Fruit fly (Drosophila melanogaster) whole organism, embryonic: Measurements from ENCODE around the gene CG42716.

Source experiments
- Aef1 ChIP-seq: fragments of 200-800 bp; sonication (Bioruptor generic); IDR thresholded peaks from 3 replicates; pipeline ENCODE4 v1.3.6; 2022; ENCODE audit warnings: missing biosample characterization, missing genetic modification characterization
- CG10431 ChIP-seq: fragments of 200-800 bp; sonication (Bioruptor generic); optimal IDR thresholded peaks from 3 replicates; lab custom pipeline; 2018; ENCODE audit warnings: missing biosample characterization, mild to moderate bottlenecking, missing genetic modification characterization
- CG11456 ChIP-seq: fragments of 200-800 bp; sonication (Bioruptor generic); IDR thresholded peaks from 3 replicates; pipeline ENCODE4 v1.3.6; 2022; ENCODE audit warnings: missing biosample characterization, missing genetic modification characterization
- CG11696 ChIP-seq: fragments of 200-800 bp; sonication (Bioruptor generic); IDR thresholded peaks from 2 replicates; pipeline ENCODE4 v1.3.6; 2022; ENCODE audit warnings: missing biosample characterization, missing genetic modification characterization
- CG12659 ChIP-seq: fragments of 200-800 bp; sonication (Bioruptor generic); optimal IDR thresholded peaks from 3 replicates; lab custom pipeline; 2017; ENCODE audit warnings: mild to moderate bottlenecking, missing biosample characterization, missing genetic modification reagents, missing genetic modification characterization
- CG13624 ChIP-seq: fragments of 200-800 bp; sonication (Bioruptor generic); optimal IDR thresholded peaks from 2 replicates; lab custom pipeline; 2016; ENCODE audit warnings: missing biosample characterization, missing genetic modification characterization
- CG15011 ChIP-seq: fragments of 200-800 bp; sonication (Bioruptor generic); optimal IDR thresholded peaks from 3 replicates; lab custom pipeline; 2018; ENCODE audit warnings: missing biosample characterization, mild to moderate bottlenecking, missing genetic modification characterization
- CG15073 ChIP-seq: fragments of 200-800 bp; sonication (Bioruptor generic); optimal IDR thresholded peaks from 2 replicates; lab custom pipeline; 2016; ENCODE audit warnings: missing biosample characterization, missing genetic modification characterization
- CG16863 ChIP-seq: fragments of 200-800 bp; sonication (Bioruptor generic); optimal IDR thresholded peaks from 3 replicates; lab custom pipeline; 2016; ENCODE audit warnings: missing biosample characterization, missing genetic modification characterization
- CG17328 ChIP-seq: fragments of 200-800 bp; sonication (Bioruptor generic); IDR thresholded peaks from 2 replicates; pipeline ENCODE4 v1.3.6; 2022; ENCODE audit warnings: missing biosample characterization, missing genetic modification characterization
- CG17361 ChIP-seq: fragments of 200-800 bp; sonication (Bioruptor generic); IDR thresholded peaks from 3 replicates; pipeline ENCODE4 v1.3.6; 2022; ENCODE audit warnings: missing biosample characterization, missing genetic modification characterization
- CG1792 ChIP-seq: fragments of 200-800 bp; sonication (Bioruptor generic); optimal IDR thresholded peaks from 2 replicates; lab custom pipeline; 2016; ENCODE audit warnings: missing biosample characterization, missing genetic modification characterization
- CG34376 ChIP-seq: fragments of 200-800 bp; sonication (Bioruptor generic); optimal IDR thresholded peaks from 2 replicates; lab custom pipeline; 2018; ENCODE audit warnings: missing biosample characterization, mild to moderate bottlenecking, missing genetic modification characterization
- CG4617 ChIP-seq: fragments of 200-800 bp; sonication (Bioruptor generic); optimal IDR thresholded peaks from 3 replicates; lab custom pipeline; 2016; ENCODE audit warnings: missing biosample characterization, missing genetic modification characterization, borderline replicate concordance
- CG6254 ChIP-seq: fragments of 200-800 bp; sonication (Bioruptor generic); optimal IDR thresholded peaks from 3 replicates; lab custom pipeline; 2017; ENCODE audit warnings: mild to moderate bottlenecking, missing biosample characterization, missing genetic modification reagents, missing genetic modification characterization
- CG6689 ChIP-seq: fragments of 200-800 bp; sonication (Bioruptor generic); IDR thresholded peaks from 2 replicates; pipeline ENCODE4 v1.3.6; 2022; ENCODE audit warnings: missing biosample characterization, missing genetic modification characterization
- CG6791 ChIP-seq: fragments of 200-800 bp; sonication (Bioruptor generic); IDR thresholded peaks from 3 replicates; pipeline ENCODE4 v1.3.6; 2022; ENCODE audit warnings: missing biosample characterization, missing genetic modification characterization; ENCODE audit not compliant: partially characterized antibody
- CG8944 ChIP-seq: fragments of 200-800 bp; sonication (Bioruptor generic); optimal IDR thresholded peaks from 3 replicates; lab custom pipeline; 2016; ENCODE audit warnings: missing biosample characterization, missing genetic modification characterization
- CHES-1-like ChIP-seq: fragments of 200-800 bp; sonication (Bioruptor generic); optimal IDR thresholded peaks from 2 replicates; lab custom pipeline; 2016; ENCODE audit warnings: missing biosample characterization, missing genetic modification characterization
- CTCF ChIP-seq: fragments of 200-800 bp; sonication (Bioruptor generic); optimal IDR thresholded peaks from 2 replicates; lab custom pipeline; 2017; ENCODE audit warnings: missing biosample characterization, mild to moderate bottlenecking, missing genetic modification characterization, moderate library complexity
- CkIIα-i1 ChIP-seq: fragments of 200-800 bp; sonication (Bioruptor generic); IDR thresholded peaks from 2 replicates; pipeline ENCODE4 v1.3.6; 2022; ENCODE audit warnings: missing biosample characterization, missing genetic modification characterization
- CoRest ChIP-seq: fragments of 200-800 bp; sonication (Bioruptor generic); optimal IDR thresholded peaks from 3 replicates; lab custom pipeline; 2018; ENCODE audit warnings: missing biosample characterization, mild to moderate bottlenecking, missing genetic modification characterization, moderate library complexity
- Fer2 ChIP-seq: fragments of 200-800 bp; sonication (Bioruptor generic); optimal IDR thresholded peaks from 2 replicates; lab custom pipeline; 2018; ENCODE audit warnings: missing biosample characterization, mild to moderate bottlenecking, missing genetic modification characterization, moderate library complexity
- H2.0 ChIP-seq: fragments of 200-800 bp; sonication (Bioruptor generic); IDR thresholded peaks from 2 replicates; pipeline ENCODE4 v1.3.6; 2022; ENCODE audit warnings: missing biosample characterization, missing genetic modification characterization
- NfI ChIP-seq: fragments of 200-800 bp; sonication (Bioruptor generic); optimal IDR thresholded peaks from 3 replicates; lab custom pipeline; 2018; ENCODE audit warnings: missing biosample characterization, mild to moderate bottlenecking, missing genetic modification characterization, moderate library complexity
- Rfx ChIP-seq: fragments of 200-800 bp; sonication (Bioruptor generic); IDR thresholded peaks from 2 replicates; pipeline ENCODE4 v1.3.6; 2022; ENCODE audit warnings: missing biosample characterization, missing genetic modification characterization
- Sox100B ChIP-seq: fragments of 200-800 bp; sonication (Bioruptor generic); optimal IDR thresholded peaks from 3 replicates; lab custom pipeline; 2018; ENCODE audit warnings: missing biosample characterization, mild to moderate bottlenecking, missing genetic modification characterization
- Sox102F ChIP-seq: fragments of 200-800 bp; sonication (Bioruptor generic); optimal IDR thresholded peaks from 2 replicates; lab custom pipeline; 2018; ENCODE audit warnings: missing biosample characterization, mild to moderate bottlenecking, missing genetic modification characterization, moderate library complexity
- Xrp1 ChIP-seq: fragments of 200-800 bp; sonication (Bioruptor generic); IDR thresholded peaks from 2 replicates; pipeline ENCODE4 v1.3.6; 2022; ENCODE audit warnings: missing biosample characterization, missing genetic modification characterization
- amos ChIP-seq: fragments of 200-800 bp; sonication (Bioruptor generic); IDR thresholded peaks from 2 replicates; pipeline ENCODE4 v1.3.6; 2022; ENCODE audit warnings: missing biosample characterization, missing genetic modification characterization; ENCODE audit not compliant: partially characterized antibody
- cad ChIP-seq: fragments of >200 bp; optimal IDR thresholded peaks from 2 replicates; lab custom pipeline; 2017; ENCODE audit warnings: missing biosample characterization, missing genetic modification characterization
- cato ChIP-seq: fragments of 200-800 bp; sonication (Bioruptor generic); optimal IDR thresholded peaks from 2 replicates; lab custom pipeline; 2016; ENCODE audit warnings: missing biosample characterization, missing genetic modification characterization, borderline replicate concordance
- danr ChIP-seq: fragments of 200-800 bp; sonication (Bioruptor generic); IDR thresholded peaks from 2 replicates; pipeline ENCODE4 v1.3.6; 2022; ENCODE audit warnings: missing biosample characterization, missing genetic modification characterization
- emc ChIP-seq: fragments of 200-800 bp; sonication (Bioruptor generic); optimal IDR thresholded peaks from 2 replicates; lab custom pipeline; 2016; ENCODE audit warnings: missing biosample characterization, missing genetic modification characterization
- esg ChIP-seq: fragments of 200-800 bp; sonication (Bioruptor generic); conservative IDR thresholded peaks from 2 replicates; pipeline ENCODE4 v1.3.6; 2022; ENCODE audit warnings: missing biosample characterization, missing genetic modification characterization
- lab ChIP-seq: fragments of 200-800 bp; sonication (Bioruptor generic); optimal IDR thresholded peaks from 3 replicates; lab custom pipeline; 2017; ENCODE audit warnings: missing biosample characterization, missing genetic modification characterization, mild to moderate bottlenecking, moderate library complexity, missing genetic modification reagents
- lmd ChIP-seq: fragments of 200-800 bp; sonication (Bioruptor generic); IDR thresholded peaks from 2 replicates; pipeline ENCODE4 v1.3.6; 2022; ENCODE audit warnings: missing biosample characterization, missing genetic modification characterization
- luna ChIP-seq: fragments of 200-800 bp; sonication (Bioruptor generic); optimal IDR thresholded peaks from 2 replicates; lab custom pipeline; 2016; ENCODE audit warnings: missing biosample characterization, missing genetic modification characterization
- mam ChIP-seq: fragments of 200-800 bp; sonication (Bioruptor generic); optimal IDR thresholded peaks from 3 replicates; lab custom pipeline; 2016; ENCODE audit warnings: missing biosample characterization, missing genetic modification characterization
- nerfin-1 ChIP-seq: fragments of 200-800 bp; sonication (Bioruptor generic); optimal IDR thresholded peaks from 3 replicates; lab custom pipeline; 2019; ENCODE audit warnings: missing biosample characterization, mild to moderate bottlenecking, missing genetic modification characterization, moderate library complexity
- nmo ChIP-seq: fragments of 200-800 bp; sonication (Bioruptor generic); optimal IDR thresholded peaks from 2 replicates; lab custom pipeline; 2018; ENCODE audit warnings: missing biosample characterization, mild to moderate bottlenecking, missing genetic modification characterization, moderate library complexity
- pros ChIP-seq: fragments of 200-800 bp; sonication (Bioruptor generic); optimal IDR thresholded peaks from 3 replicates; lab custom pipeline; 2019; ENCODE audit warnings: missing biosample characterization, mild to moderate bottlenecking, missing genetic modification characterization, moderate library complexity
- psq ChIP-seq: fragments of 200-800 bp; sonication (Bioruptor generic); optimal IDR thresholded peaks from 2 replicates; lab custom pipeline; 2017; ENCODE audit warnings: missing biosample characterization, missing genetic modification characterization
- salm ChIP-seq: fragments of 200-800 bp; sonication (Bioruptor generic); optimal IDR thresholded peaks from 2 replicates; lab custom pipeline; 2018; ENCODE audit warnings: missing biosample characterization, mild to moderate bottlenecking, missing genetic modification characterization
- sc ChIP-seq, 3 experiments: fragments of >200 bp in 2 of 3; fragments of 200-800 bp in 1 of 3; sonication (Bioruptor generic) in 1 of 3; optimal IDR thresholded peaks; 2 replicates in 2 of 3; 3 replicates in 1 of 3; lab custom pipeline; 2017; ENCODE audit warnings: mild to moderate bottlenecking in 1 of 3, missing biosample characterization in 1 of 3, missing genetic modification characterization in 1 of 3, missing genetic modification reagents in 1 of 3
- slp2 ChIP-seq: fragments of 200-800 bp; sonication (Bioruptor generic); optimal IDR thresholded peaks from 2 replicates; lab custom pipeline; 2016; ENCODE audit warnings: missing biosample characterization, missing genetic modification characterization
- stwl ChIP-seq: fragments of 200-800 bp; sonication (Bioruptor generic); optimal IDR thresholded peaks from 3 replicates; lab custom pipeline; 2018; ENCODE audit warnings: missing biosample characterization, mild to moderate bottlenecking, missing genetic modification characterization, moderate library complexity
- tin ChIP-seq: fragments of 200-800 bp; sonication (Bioruptor generic); optimal IDR thresholded peaks from 3 replicates; lab custom pipeline; 2016; ENCODE audit warnings: missing biosample characterization, missing genetic modification characterization
- tna ChIP-seq: fragments of 200-800 bp; sonication (Bioruptor generic); IDR thresholded peaks from 2 replicates; pipeline ENCODE4 v1.3.6; 2022; ENCODE audit warnings: missing biosample characterization, missing genetic modification characterization; ENCODE audit not compliant: partially characterized antibody
- vfl ChIP-seq: fragments of 200-800 bp; sonication (Bioruptor generic); optimal IDR thresholded peaks from 2 replicates; lab custom pipeline; 2016; ENCODE audit warnings: missing biosample characterization, missing genetic modification characterization

CG42716 gene

dm6 chr3L:16021064-16021683 lies 12.4 kb upstream of the CG42716 start (continued):
- TF ChIP-seq Sox102F (GFP tag; lab: Kevin White, UChicago) (peak; percentile 59), mam (peak; percentile 1), CG34376 (GFP tag; lab: Kevin White, UChicago) (no peak), NfI (GFP tag; lab: Kevin White, UChicago) (peak; percentile 5), CG13624 (GFP tag; lab: Kevin White, UChicago) (no peak), CG1792 (GFP tag; lab: Kevin White, UChicago) (no peak), CG15011 (GFP tag; lab: Kevin White, UChicago) (no peak), CkIIα-i1 (no peak), lab (GFP tag; lab: Kevin White, UChicago) (no peak), psq (GFP tag; lab: Kevin White, UChicago) (no peak), sc (optimal IDR thresholded peaks at IDR 0.05; lab: Kevin White, UChicago) (no peak), sc (GFP tag; optimal IDR thresholded peaks at IDR 0.05; lab: Kevin White, UChicago) (no peak), tin (peak; percentile 58), stwl (tag; lab: Kevin White, UChicago) (peak; percentile 43), CG6254 (no peak), danr (GFP tag; lab: Robert Waterston, UW) (no peak), CoRest (tag; lab: Kevin White, UChicago) (peak; percentile 24), slp2 (GFP tag; lab: Kevin White, UChicago) (peak; percentile 41), Sox100B (GFP tag; lab: Kevin White, UChicago) (peak; percentile 29), Rfx (GFP tag; lab: Robert Waterston, UW) (no peak), nmo (GFP tag; lab: Kevin White, UChicago) (peak; percentile 67), esg (peak; percentile 29; the same call in 1 of the 2 replicates), CG10431 (GFP tag; lab: Kevin White, UChicago) (no peak), cato (GFP tag; lab: Kevin White, UChicago) (no peak), Aef1 (GFP tag; lab: Robert Waterston, UW) (no peak), CG8944 (GFP tag; lab: Kevin White, UChicago) (peak; percentile 46), emc (no peak), lmd (no peak), CG11456 (GFP tag; lab: Robert Waterston, UW) (no peak), tna (GFP tag; lab: Robert Waterston, UW) (no peak), Fer2 (tag; lab: Kevin White, UChicago) (no peak), cad (GFP tag; lab: Kevin White, UChicago) (no peak), CG4617 (GFP tag; lab: Kevin White, UChicago) (peak; percentile 20), CG6791 (GFP tag; lab: Robert Waterston, UW) (no peak), luna (GFP tag; lab: Kevin White, UChicago) (no peak), CG17328 (GFP tag; lab: Robert Waterston, UW) (peak; percentile 63), CG15073 (GFP tag; lab: Kevin White, UChicago) (peak; percentile 41), salm (tag; lab: Kevin White, UChicago) (no peak), CG11696 (no peak), amos (no peak), CTCF (no peak), pros (GFP tag; lab: Kevin White, UChicago) (no peak), CG6689 (GFP tag; lab: Robert Waterston, UW) (peak; percentile 53; the same call in 1 of the 2 replicates), CG16863 (GFP tag; lab: Kevin White, UChicago) (peak; percentile 41), CG17361 (peak; percentile 70), CHES-1-like (GFP tag; lab: Kevin White, UChicago) (peak; percentile 22), Xrp1 (GFP tag; lab: Robert Waterston, UW) (peak; percentile 85), CG12659 (GFP tag; lab: Kevin White, UChicago) (no peak), nerfin-1 (peak; percentile 47), vfl (no peak), H2.0 (GFP tag; lab: Robert Waterston, UW) (peak; percentile 29; the same call in 1 of the 2 replicates)
